Fruit fly (Drosophila melanogaster): ENCODE data around the gene Nuak.

The Nuak gene

dm6 chr3R:10268865-10269442, 4.8 kb downstream of the Nuak start (continued):
- peak; percentile 40 for TF ChIP-seq CG10274 (GFP tag; optimal IDR thresholded peaks at IDR 0.05)
- TF ChIP-seq CG18476 (GFP tag; optimal IDR thresholded peaks at IDR 0.05), result peak; percentile 57
- TF ChIP-seq CG3163 (GFP tag; optimal IDR thresholded peaks at IDR 0.05), result no peak
- peak; percentile 45 for TF ChIP-seq CG12071 (GFP tag; optimal IDR thresholded peaks at IDR 0.05)
- no peak for TF ChIP-seq eyg (GFP tag; optimal IDR thresholded peaks at IDR 0.05)
- no peak for TF ChIP-seq CG17912 (GFP tag; optimal IDR thresholded peaks at IDR 0.05)
- TF ChIP-seq Six4 (GFP tag; optimal IDR thresholded peaks at IDR 0.05), result peak; percentile 26
- TF ChIP-seq ATbp (GFP tag; optimal IDR thresholded peaks at IDR 0.05), result peak; percentile 58
- no peak for TF ChIP-seq CG33557 (GFP tag; optimal IDR thresholded peaks at IDR 0.05)
- TF ChIP-seq CoRest (tag; optimal IDR thresholded peaks at IDR 0.05), result peak; percentile 42
- TF ChIP-seq CG8281 (tag; optimal IDR thresholded peaks at IDR 0.05), result peak; percentile 4
- peak; percentile 57 for TF ChIP-seq Atf3 (GFP tag; optimal IDR thresholded peaks at IDR 0.05)
- TF ChIP-seq CG11504 (tag; optimal IDR thresholded peaks at IDR 0.05), result peak; percentile 78
- peak; percentile 48; the same call in 1 of the 2 replicates for TF ChIP-seq CG6272 (GFP tag; IDR thresholded peaks at IDR 0.05)
- TF ChIP-seq CG31388 (GFP tag; optimal IDR thresholded peaks at IDR 0.05), result no peak
- peak; percentile 3 for TF ChIP-seq CG5180 (GFP tag; optimal IDR thresholded peaks at IDR 0.05)
- TF ChIP-seq CG8359 (GFP tag; optimal IDR thresholded peaks at IDR 0.05; ENCODE audit: borderline replicate concordance), result peak; percentile 18
- TF ChIP-seq gsb (GFP tag; IDR thresholded peaks at IDR 0.05), result 0 out of 2 replicates have a peak, but pooled peaks have one; percentile 21
- no peak for TF ChIP-seq MESR4 (GFP tag; optimal IDR thresholded peaks at IDR 0.05)
- peak; percentile 70 for TF ChIP-seq tap (tag; optimal IDR thresholded peaks at IDR 0.05)
- peak; percentile 78 for TF ChIP-seq CG14014 (GFP tag; IDR thresholded peaks at IDR 0.05)
- TF ChIP-seq Poxn (GFP tag; IDR thresholded peaks at IDR 0.05), result no peak
- TF ChIP-seq Jarid2 (GFP tag; optimal IDR thresholded peaks at IDR 0.05), result no peak
- TF ChIP-seq vfl (GFP tag; optimal IDR thresholded peaks at IDR 0.05), result no peak
- TF ChIP-seq wdn (GFP tag; IDR thresholded peaks at IDR 0.05), result peak; percentile 64; the same call in 1 of the 2 replicates
- TF ChIP-seq CHES-1-like (GFP tag; optimal IDR thresholded peaks at IDR 0.05), result no peak
- TF ChIP-seq Sry-δ (GFP tag; optimal IDR thresholded peaks at IDR 0.05), result no peak
- no peak for TF ChIP-seq BtbVII (GFP tag; optimal IDR thresholded peaks at IDR 0.05)
- no peak for TF ChIP-seq run (tag; optimal IDR thresholded peaks at IDR 0.05)
- TF ChIP-seq Hr78 (GFP tag; optimal IDR thresholded peaks at IDR 0.05), result no peak
- TF ChIP-seq CG4820 (GFP tag; optimal IDR thresholded peaks at IDR 0.05), result peak; percentile 60
- peak; percentile 39 for TF ChIP-seq CG13296 (GFP tag; optimal IDR thresholded peaks at IDR 0.05)
- peak; percentile 53 for TF ChIP-seq CG6813 (GFP tag; optimal IDR thresholded peaks at IDR 0.05)
- peak; percentile 87 for TF ChIP-seq slbo (GFP tag; IDR thresholded peaks at IDR 0.05)
- no peak for TF ChIP-seq zen2 (GFP tag; IDR thresholded peaks at IDR 0.05; ENCODE audit: partially characterized antibody)
- peak; percentile 73 for TF ChIP-seq H15 (GFP tag; IDR thresholded peaks at IDR 0.05)
- TF ChIP-seq CG4282 (GFP tag; optimal IDR thresholded peaks at IDR 0.05), result no peak
- peak; percentile 82 for TF ChIP-seq CG14441 (GFP tag; IDR thresholded peaks at IDR 0.05)
- peak; percentile 83 for TF ChIP-seq H2.0 (GFP tag; IDR thresholded peaks at IDR 0.05)
- no peak for TF ChIP-seq Kr (GFP tag; optimal IDR thresholded peaks at IDR 0.05)
- TF ChIP-seq E2f1 (GFP tag; IDR thresholded peaks at IDR 0.05), result peak; percentile 70
- no peak for TF ChIP-seq stwl (tag; optimal IDR thresholded peaks at IDR 0.05)
- no peak for TF ChIP-seq insv (GFP tag; optimal IDR thresholded peaks at IDR 0.05)
- peak; percentile 61 for TF ChIP-seq CG2120 (GFP tag; optimal IDR thresholded peaks at IDR 0.05)
- peak; percentile 60 for TF ChIP-seq al (GFP tag; IDR thresholded peaks at IDR 0.05)
- TF ChIP-seq CG2199 (GFP tag; IDR thresholded peaks at IDR 0.05), result no peak
- peak; percentile 93 for TF ChIP-seq sens (GFP tag)
- peak; percentile 0 for TF ChIP-seq org-1 (GFP tag; optimal IDR thresholded peaks at IDR 0.05)
- peak; percentile 81 for TF ChIP-seq otp (GFP tag; IDR thresholded peaks at IDR 0.05)
- TF ChIP-seq CG8944 (GFP tag; optimal IDR thresholded peaks at IDR 0.05), result peak; percentile 52

Measured in whole organism, embryonic.